Worm (Caenorhabditis elegans): ENCODE measurements around the gene W03F8.6.
"Not testable (repeated sequence)": the region's sequence is repeated elsewhere in the genome, so short reads cannot be mapped to it uniquely, and the experiment has no call there.

Gene W03F8.6

ce11 chrIV:5186480-5187205 lies at the start of gene W03F8.6, which contains the start of gene mtrf-1L:
TSS of gene W03F8.6 (minus strand) at chrIV:5186580.
TSS of gene mtrf-1L (plus strand) at chrIV:5187155.
- TF ChIP-seq unc-30 (tag; optimal IDR thresholded peaks at IDR 0.05) (no peak), tlp-1 (tag; optimal IDR thresholded peaks at IDR 0.05) (no peak), mep-1 (tag; optimal IDR thresholded peaks at IDR 0.05) (no peak), mab-9 (GFP tag; IDR thresholded peaks at IDR 0.05) (no peak), hlh-4 (tag; optimal IDR thresholded peaks at IDR 0.05) (no peak), isw-1 (GFP tag; IDR thresholded peaks at IDR 0.05) (no peak), grh-1 (GFP tag; IDR thresholded peaks at IDR 0.05) (no peak), unc-98 (GFP tag; IDR thresholded peaks at IDR 0.05) (no peak), ztf-4 (tag; optimal IDR thresholded peaks at IDR 0.05) (no peak), ztf-11 (tag; optimal IDR thresholded peaks at IDR 0.05) (no peak), ces-1 (GFP tag; optimal IDR thresholded peaks at IDR 0.05) (no peak), lin-14 (GFP tag; optimal IDR thresholded peaks at IDR 0.05) (no peak), nhr-11 (tag; optimal IDR thresholded peaks at IDR 0.05) (no peak), mdl-1 (tag; optimal IDR thresholded peaks at IDR 0.05) (no peak), lir-3 (tag; optimal IDR thresholded peaks at IDR 0.05; ENCODE audit: poor library complexity) (no peak), nhr-84 (tag; optimal IDR thresholded peaks at IDR 0.05) (no peak), dpl-1 (GFP tag; optimal IDR thresholded peaks at IDR 0.05) (no peak), ceh-90 (tag; optimal IDR thresholded peaks at IDR 0.05) (no peak), vab-15 (tag; optimal IDR thresholded peaks at IDR 0.05) (no peak)

ce11 chrIV:5230530-5230929 lies 44.1 kb upstream of the W03F8.6 start, which contains the start of gene thn-5:
TSS of gene thn-5 (plus strand) at chrIV:5230830.
- no peak for TF ChIP-seq vab-15 (tag; optimal IDR thresholded peaks at IDR 0.05)
- no peak for TF ChIP-seq snu-23 (GFP tag; optimal IDR thresholded peaks at IDR 0.05)
- TF ChIP-seq lin-13 (GFP tag; optimal IDR thresholded peaks at IDR 0.05): no peak
- TF ChIP-seq nhr-28 (tag; optimal IDR thresholded peaks at IDR 0.05): no peak
- TF ChIP-seq unc-86 (tag; optimal IDR thresholded peaks at IDR 0.05): no peak
- no peak for TF ChIP-seq Y116A8C.19 (tag; optimal IDR thresholded peaks at IDR 0.05; ENCODE audit: borderline replicate concordance)
- TF ChIP-seq tbx-2 (tag; optimal IDR thresholded peaks at IDR 0.05): no peak

- no peak for TF ChIP-seq ceh-88 (GFP tag; IDR thresholded peaks at IDR 0.05)
- TF ChIP-seq tbx-2 (tag; optimal IDR thresholded peaks at IDR 0.05): no peak
- TF ChIP-seq unc-98 (GFP tag; IDR thresholded peaks at IDR 0.05): no peak
- TF ChIP-seq irx-1 (tag; optimal IDR thresholded peaks at IDR 0.05): no peak
- TF ChIP-seq unc-30 (tag; optimal IDR thresholded peaks at IDR 0.05): no peak
- no peak for TF ChIP-seq sup-37 (GFP tag; optimal IDR thresholded peaks at IDR 0.05)
Observed at ce11 chrIV:5228619-5229018, 42.2 kb upstream of the W03F8.6 start, which contains the start of gene thn-6. TSS of gene thn-6 (plus strand) at chrIV:5228919.

ce11 chrIV:5226552-5226951 lies 40.2 kb upstream of the W03F8.6 start, which contains the start of gene nsph-4.1:
TSS of gene nsph-4.1 (plus strand) at chrIV:5226852.
- TF ChIP-seq nhr-19 (GFP tag; conservative IDR thresholded peaks at IDR 0.05); nhr-28 (tag; optimal IDR thresholded peaks at IDR 0.05); zip-4 (GFP tag; optimal IDR thresholded peaks at IDR 0.05): not testable (repeated sequence)

ce11 chrIV:5225277-5225822 lies 39.0 kb upstream of the W03F8.6 start, which contains the start of gene cylc-1:
TSS of gene cylc-1 (minus strand) at chrIV:5225772.
- TF ChIP-seq skn-1 (tag; optimal IDR thresholded peaks at IDR 0.05); unc-62 (GFP tag; optimal IDR thresholded peaks at IDR 0.05); isw-1 (GFP tag; IDR thresholded peaks at IDR 0.05): not testable (repeated sequence)
